Worm (Caenorhabditis elegans): Measurements from ENCODE around the gene gpc-1.
A peak's percentile ranks its signal among the peaks of the same experiment; 100 is the strongest.

Gene gpc-1

ce11 chrX:12869827-12870394, 14.9 kb downstream of the gpc-1 start:
- TF ChIP-seq nhr-237 (tag; optimal IDR thresholded peaks at IDR 0.05) = no peak
- TF ChIP-seq mep-1 (tag; optimal IDR thresholded peaks at IDR 0.05) = no peak
- TF ChIP-seq hlh-1 (tag; optimal IDR thresholded peaks at IDR 0.05) = peak; percentile 19
- no peak for TF ChIP-seq zip-8 (tag; optimal IDR thresholded peaks at IDR 0.05)

- TF ChIP-seq elt-3 (tag; optimal IDR thresholded peaks at IDR 0.05) (no peak), ceh-39 (tag; optimal IDR thresholded peaks at IDR 0.05) (no peak), flh-1 (GFP tag; optimal IDR thresholded peaks at IDR 0.05) (no peak), lin-13 (tag; optimal IDR thresholded peaks at IDR 0.05) (no peak), snpc-4 (tag; optimal IDR thresholded peaks at IDR 0.05) (no peak), nhr-237 (tag; optimal IDR thresholded peaks at IDR 0.05) (no peak), sem-2 (GFP tag; optimal IDR thresholded peaks at IDR 0.05) (no peak), ces-1 (GFP tag; optimal IDR thresholded peaks at IDR 0.05) (no peak), unc-120 (tag; optimal IDR thresholded peaks at IDR 0.05; ENCODE audit: poor library complexity, severe bottlenecking) (no peak), tbx-8 (GFP tag; optimal IDR thresholded peaks at IDR 0.05) (no peak), blmp-1 (tag; optimal IDR thresholded peaks at IDR 0.05) (no peak)
Observed at ce11 chrX:12869412-12869811, 15.4 kb downstream of the gpc-1 start.

ce11 chrX:12863796-12864195, 21.0 kb downstream of the gpc-1 start, which contains the start of gene T14G8.4:
Gene T14G8.4, minus strand, starts transcription at chrX:12863896.
- no peak for TF ChIP-seq tbx-8 (GFP tag; optimal IDR thresholded peaks at IDR 0.05)
- no peak for TF ChIP-seq blmp-1 (tag; optimal IDR thresholded peaks at IDR 0.05)

- TF ChIP-seq M03D4.4 (tag; optimal IDR thresholded peaks at IDR 0.05) = no peak
- TF ChIP-seq ceh-83 (GFP tag; optimal IDR thresholded peaks at IDR 0.05) = no peak
- TF ChIP-seq mep-1 (tag; optimal IDR thresholded peaks at IDR 0.05) = no peak
- TF ChIP-seq mab-5 (tag; optimal IDR thresholded peaks at IDR 0.05) = no peak
- no peak for TF ChIP-seq tbx-8 (GFP tag; optimal IDR thresholded peaks at IDR 0.05)
- no peak for TF ChIP-seq hlh-1 (tag; optimal IDR thresholded peaks at IDR 0.05)
- TF ChIP-seq ces-1 (GFP tag; optimal IDR thresholded peaks at IDR 0.05) = no peak
- no peak for TF ChIP-seq nhr-2 (tag; optimal IDR thresholded peaks at IDR 0.05)
- no peak for TF ChIP-seq nhr-237 (tag; optimal IDR thresholded peaks at IDR 0.05)
- TF ChIP-seq elt-1 (tag; optimal IDR thresholded peaks at IDR 0.05; ENCODE audit: borderline replicate concordance, insufficient read depth) = no peak
- TF ChIP-seq unc-120 (tag; optimal IDR thresholded peaks at IDR 0.05; ENCODE audit: poor library complexity, severe bottlenecking) = no peak
- TF ChIP-seq nhr-76 (tag; optimal IDR thresholded peaks at IDR 0.05) = no peak
- TF ChIP-seq lin-13 (tag; optimal IDR thresholded peaks at IDR 0.05) = no peak
- no peak for TF ChIP-seq snpc-4 (tag; optimal IDR thresholded peaks at IDR 0.05)
Observed at ce11 chrX:12863262-12863661, 21.5 kb downstream of the gpc-1 start.

ce11 chrX:12862509-12862908, 22.3 kb downstream of the gpc-1 start, which contains the start of gene T14G8.6:
Gene T14G8.6, minus strand, starts transcription at chrX:12862846.
- no peak for TF ChIP-seq mep-1 (tag; optimal IDR thresholded peaks at IDR 0.05)
- no peak for TF ChIP-seq ham-2 (GFP tag; optimal IDR thresholded peaks at IDR 0.05)
- TF ChIP-seq tbx-8 (GFP tag; optimal IDR thresholded peaks at IDR 0.05) = no peak
- TF ChIP-seq nhr-237 (tag; optimal IDR thresholded peaks at IDR 0.05) = no peak
- TF ChIP-seq sem-2 (GFP tag; optimal IDR thresholded peaks at IDR 0.05) = no peak

ce11 chrX:12860711-12861287, 24.0 kb downstream of the gpc-1 start, which contains the start of gene T14G8.3:
Gene T14G8.3, plus strand, starts transcription at chrX:12861237.
- TF ChIP-seq unc-39 (tag; optimal IDR thresholded peaks at IDR 0.05) = no peak
- TF ChIP-seq mep-1 (tag; optimal IDR thresholded peaks at IDR 0.05) = peak; percentile 26
- TF ChIP-seq blmp-1 (tag; optimal IDR thresholded peaks at IDR 0.05) = no peak
- TF ChIP-seq nhr-76 (tag; optimal IDR thresholded peaks at IDR 0.05) = no peak
- TF ChIP-seq lin-32 (GFP tag; optimal IDR thresholded peaks at IDR 0.05) = no peak
- no peak for TF ChIP-seq tbx-8 (GFP tag; optimal IDR thresholded peaks at IDR 0.05)
- TF ChIP-seq pha-4 (tag; optimal IDR thresholded peaks at IDR 0.05) = peak; percentile 42
- TF ChIP-seq ztf-11 (tag; optimal IDR thresholded peaks at IDR 0.05) = no peak
- no peak for TF ChIP-seq unc-120 (tag; optimal IDR thresholded peaks at IDR 0.05; ENCODE audit: poor library complexity, severe bottlenecking)
- no peak for TF ChIP-seq snpc-4 (tag; optimal IDR thresholded peaks at IDR 0.05)
- no peak for TF ChIP-seq nhr-28 (tag; optimal IDR thresholded peaks at IDR 0.05)
- TF ChIP-seq flh-1 (GFP tag; optimal IDR thresholded peaks at IDR 0.05) = no peak
- TF ChIP-seq drap-1 (GFP tag; optimal IDR thresholded peaks at IDR 0.05) = no peak
- no peak for TF ChIP-seq nhr-2 (tag; optimal IDR thresholded peaks at IDR 0.05)
- TF ChIP-seq lin-13 (tag; optimal IDR thresholded peaks at IDR 0.05) = peak; percentile 43
- TF ChIP-seq ceh-43 (GFP tag; optimal IDR thresholded peaks at IDR 0.05) = no peak
- TF ChIP-seq hlh-1 (tag; optimal IDR thresholded peaks at IDR 0.05) = no peak
- TF ChIP-seq nhr-237 (tag; optimal IDR thresholded peaks at IDR 0.05) = no peak
- no peak for TF ChIP-seq mls-2 (tag; optimal IDR thresholded peaks at IDR 0.05)
- no peak for TF ChIP-seq ham-2 (GFP tag; optimal IDR thresholded peaks at IDR 0.05)
- TF ChIP-seq ces-1 (GFP tag; optimal IDR thresholded peaks at IDR 0.05) = no peak
- peak; percentile 4 for TF ChIP-seq zip-8 (tag; optimal IDR thresholded peaks at IDR 0.05)
- no peak for TF ChIP-seq sem-2 (GFP tag; optimal IDR thresholded peaks at IDR 0.05)
- no peak for TF ChIP-seq mab-5 (tag; optimal IDR thresholded peaks at IDR 0.05)
- TF ChIP-seq unc-62 (GFP tag; optimal IDR thresholded peaks at IDR 0.05) = no peak
- no peak for TF ChIP-seq elt-3 (tag; optimal IDR thresholded peaks at IDR 0.05)
- TF ChIP-seq ceh-39 (tag; optimal IDR thresholded peaks at IDR 0.05) = no peak
- no peak for TF ChIP-seq sptf-1 (tag; optimal IDR thresholded peaks at IDR 0.05)
- no peak for TF ChIP-seq ceh-83 (GFP tag; optimal IDR thresholded peaks at IDR 0.05)
- no peak for TF ChIP-seq lsy-2 (tag; optimal IDR thresholded peaks at IDR 0.05)
